Fruit fly (Drosophila melanogaster): ENCODE data around the gene Trax.

DNA sequence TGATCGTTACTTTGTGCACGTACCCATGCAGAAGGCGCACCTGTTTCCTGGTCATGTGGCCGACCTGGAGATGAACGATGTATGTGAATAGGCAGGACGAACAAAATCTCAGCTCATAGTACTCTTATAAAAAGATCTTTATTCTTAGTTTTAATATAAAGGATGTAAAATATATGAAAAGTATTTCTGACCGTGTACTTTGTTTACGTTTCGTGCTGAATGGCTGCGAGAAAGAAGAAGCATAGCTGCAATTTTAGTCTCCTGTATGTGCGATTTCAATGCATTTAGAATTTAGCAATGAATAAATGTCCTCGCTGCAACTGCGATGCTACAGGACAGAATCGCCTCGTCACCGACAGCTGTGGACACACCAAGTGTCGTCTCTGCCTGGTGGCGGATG lies 13.7 kb upstream of the Trax start, which contains the start of the genes CG42726 and CG42727:
- TF ChIP-seq CTCF (optimal IDR thresholded peaks at IDR 0.05) = no peak
- TF ChIP-seq CG8478 (optimal IDR thresholded peaks at IDR 0.05) = no peak

All from S2 (cell line).